Worm (Caenorhabditis elegans): ENCODE data around the gene gba-3.

DNA sequence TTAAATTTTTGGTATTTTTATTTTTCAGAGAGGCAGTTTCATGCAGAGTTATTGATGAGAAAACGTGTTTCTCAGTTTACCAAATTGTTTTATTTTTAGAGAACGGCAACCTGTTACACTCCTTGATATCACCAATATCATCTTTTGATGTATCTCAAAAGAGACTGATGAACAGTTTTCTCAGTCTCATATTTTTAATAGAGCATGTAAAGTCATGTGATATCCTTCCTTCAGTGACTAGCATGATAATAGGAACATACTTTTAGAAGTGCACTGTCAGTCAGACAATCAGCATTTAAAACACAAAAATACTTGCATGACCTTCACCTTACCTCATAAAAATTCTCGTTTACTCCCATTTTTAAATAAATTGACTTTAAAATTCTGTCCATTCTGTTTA is 30.6 kb upstream of the gba-3 start, which contains the start of gene F11E6.11:
- TF ChIP-seq tab-1 (GFP tag; IDR thresholded peaks at IDR 0.05) (no peak), ztf-23 (GFP tag; IDR thresholded peaks at IDR 0.05) (no peak), T22C8.4 (GFP tag; IDR thresholded peaks at IDR 0.05) (no peak), cog-1 (tag; optimal IDR thresholded peaks at IDR 0.05) (no peak), med-1 (GFP tag; optimal IDR thresholded peaks at IDR 0.05; ENCODE audit: insufficient read depth) (no peak), flt-1 (GFP tag; IDR thresholded peaks at IDR 0.05) (no peak), ztf-29 (GFP tag; IDR thresholded peaks at IDR 0.05) (no peak), klf-2 (GFP tag; conservative IDR thresholded peaks at IDR 0.05) (no peak)

Data from whole organism, midembryonic.